Worm (Caenorhabditis elegans): ENCODE data around the gene dct-19.

DNA sequence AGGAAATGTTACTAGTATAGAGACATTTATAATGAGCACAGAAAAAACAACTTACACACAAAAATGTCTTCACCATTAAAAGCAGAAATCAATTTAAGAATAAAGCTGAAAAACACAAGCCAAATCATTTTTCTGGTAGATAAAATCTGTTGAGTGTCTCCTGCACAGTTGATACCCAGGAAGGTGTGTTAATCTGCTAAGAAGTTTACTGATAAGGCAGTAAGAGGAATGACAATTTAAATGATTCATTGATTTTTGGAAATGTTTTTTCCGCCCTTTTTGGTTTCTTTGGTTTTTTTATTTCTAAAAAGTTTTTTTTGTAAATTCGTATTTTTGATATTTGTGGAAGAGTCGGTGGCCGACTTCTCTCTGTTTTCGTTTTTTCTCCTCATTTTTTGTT, 43.2 kb downstream of the dct-19 start, which contains the start of gene K10D11.3:
- no peak for TF ChIP-seq flt-1 (GFP tag; IDR thresholded peaks at IDR 0.05)
- no peak for TF ChIP-seq ref-1 (GFP tag; conservative IDR thresholded peaks at IDR 0.05)

All from whole organism, midembryonic.